4 fruit fly cellular contexts compared by ENCODE assay signal in genomic region chr2L:7580676-7581253, dm6.
TF ChIP-seq lines count a peak whose summit lies in the region.

No protein-coding gene starts in this region.

- TF ChIP-seq CTCF in whole organism, embryonic (GFP tag; optimal IDR thresholded peaks at IDR 0.05; lab: Kevin White, UChicago), result no peak

TF ChIP-seq in whole organism, adult, 20 proteins besides CTCF, POLR2A, EP300 and RAD21:
- peak; percentile 85 for TF ChIP-seq tj (GFP tag; optimal IDR thresholded peaks at IDR 0.05; lab: Kevin White, UChicago)
- no peak for TF ChIP-seq toe (GFP tag; optimal IDR thresholded peaks at IDR 0.05; lab: Kevin White, UChicago)
- TF ChIP-seq cic (GFP tag; optimal IDR thresholded peaks at IDR 0.05; lab: Kevin White, UChicago), result no peak
- peak; percentile 30 for TF ChIP-seq CG14711 (tag; optimal IDR thresholded peaks at IDR 0.05; lab: Kevin White, UChicago)

TF ChIP-seq in whole organism, embryonic, 481 proteins besides CTCF, POLR2A, EP300 and RAD21 (continues in another document):
- no peak for TF ChIP-seq toy (GFP tag; IDR thresholded peaks at IDR 0.05; lab: Robert Waterston, UW)
- TF ChIP-seq Dip3 (GFP tag; optimal IDR thresholded peaks at IDR 0.05; lab: Kevin White, UChicago), result no peak
- no peak for TF ChIP-seq CG13424 (tag; optimal IDR thresholded peaks at IDR 0.05; lab: Kevin White, UChicago)
- TF ChIP-seq CG42726 (GFP tag; IDR thresholded peaks at IDR 0.05; lab: Robert Waterston, UW; ENCODE audit: partially characterized antibody), result 0 out of 2 replicates have a peak, but pooled peaks have one; percentile 10
- no peak for TF ChIP-seq CG10267 (tag; optimal IDR thresholded peaks at IDR 0.05; lab: Kevin White, UChicago)
- peak; percentile 7 for TF ChIP-seq gem (tag; optimal IDR thresholded peaks at IDR 0.05; lab: Kevin White, UChicago)
- TF ChIP-seq CG1602 (GFP tag; optimal IDR thresholded peaks at IDR 0.05; lab: Kevin White, UChicago), result no peak
- TF ChIP-seq Bteb2 (GFP tag; optimal IDR thresholded peaks at IDR 0.05; lab: Kevin White, UChicago), result no peak
- TF ChIP-seq Chrac-16 (GFP tag; optimal IDR thresholded peaks at IDR 0.05; lab: Kevin White, UChicago), result no peak
- no peak for TF ChIP-seq CG4360 (GFP tag; IDR thresholded peaks at IDR 0.05; lab: Robert Waterston, UW)
- TF ChIP-seq jumu (GFP tag; optimal IDR thresholded peaks at IDR 0.05; lab: Kevin White, UChicago), result no peak
- no peak for TF ChIP-seq klu (GFP tag; IDR thresholded peaks at IDR 0.05; lab: Robert Waterston, UW)
- no peak for TF ChIP-seq Tbp (GFP tag; optimal IDR thresholded peaks at IDR 0.05; lab: Kevin White, UChicago)
- TF ChIP-seq Rfx (GFP tag; IDR thresholded peaks at IDR 0.05; lab: Robert Waterston, UW), result no peak
- 0 out of 2 replicates have a peak, but pooled peaks have one; percentile 15 for TF ChIP-seq crol (GFP tag; IDR thresholded peaks at IDR 0.05; lab: Robert Waterston, UW)
- no peak for TF ChIP-seq CG15479 (GFP tag; optimal IDR thresholded peaks at IDR 0.05; lab: Kevin White, UChicago)
- TF ChIP-seq Ets97D (GFP tag; optimal IDR thresholded peaks at IDR 0.05; lab: Kevin White, UChicago), result no peak
- no peak for TF ChIP-seq CG34224 (GFP tag; IDR thresholded peaks at IDR 0.05; lab: Robert Waterston, UW; ENCODE audit: partially characterized antibody)
- no peak for TF ChIP-seq Med (GFP tag; lab: Kevin White, UChicago)
- TF ChIP-seq Drgx (GFP tag; IDR thresholded peaks at IDR 0.05; lab: Robert Waterston, UW), result peak; percentile 29
- TF ChIP-seq amos (GFP tag; IDR thresholded peaks at IDR 0.05; lab: Robert Waterston, UW; ENCODE audit: partially characterized antibody), result no peak
- TF ChIP-seq peb (GFP tag; IDR thresholded peaks at IDR 0.05; lab: Robert Waterston, UW), result no peak
- no peak for TF ChIP-seq CG14667 (GFP tag; IDR thresholded peaks at IDR 0.05; lab: Robert Waterston, UW)
- TF ChIP-seq CG17359 (tag; optimal IDR thresholded peaks at IDR 0.05; lab: Kevin White, UChicago), result no peak
- TF ChIP-seq luna (GFP tag; optimal IDR thresholded peaks at IDR 0.05; lab: Kevin White, UChicago), result no peak
- no peak for TF ChIP-seq aop (GFP tag; IDR thresholded peaks at IDR 0.05; lab: Robert Waterston, UW)
- no peak for TF ChIP-seq exex (tag; optimal IDR thresholded peaks at IDR 0.05; lab: Kevin White, UChicago)
- TF ChIP-seq Dfd (GFP tag; optimal IDR thresholded peaks at IDR 0.05; lab: Kevin White, UChicago), result no peak
- no peak for TF ChIP-seq pan (optimal IDR thresholded peaks at IDR 0.05; lab: Kevin White, UChicago)
- no peak for TF ChIP-seq pan (GFP tag; optimal IDR thresholded peaks at IDR 0.05 in 1 of 2, IDR thresholded peaks at IDR 0.05 in 1 of 2)

TF ChIP-seq in whole organism, prepupa, 60 proteins besides CTCF, POLR2A, EP300 and RAD21:
- TF ChIP-seq Eip78C (GFP tag; lab: Kevin White, UChicago), result peak; percentile 56
- TF ChIP-seq Hr38 (GFP tag; optimal IDR thresholded peaks at IDR 0.05; lab: Kevin White, UChicago), result no peak
- peak; percentile 51 for TF ChIP-seq CG15336 (GFP tag; IDR thresholded peaks at IDR 0.05; lab: Robert Waterston, UW)
- TF ChIP-seq Ets96B (tag; optimal IDR thresholded peaks at IDR 0.05; lab: Kevin White, UChicago), result peak; percentile 37
- TF ChIP-seq pdm3 (GFP tag; optimal IDR thresholded peaks at IDR 0.05; lab: Kevin White, UChicago), result no peak
- peak; percentile 1 for TF ChIP-seq CG6276 (GFP tag; optimal IDR thresholded peaks at IDR 0.05; lab: Kevin White, UChicago)
- peak; percentile 18 for TF ChIP-seq achi (GFP tag; optimal IDR thresholded peaks at IDR 0.05; lab: Kevin White, UChicago)
- TF ChIP-seq ss (GFP tag; optimal IDR thresholded peaks at IDR 0.05; lab: Kevin White, UChicago), result peak in 1 of 2 experiments; percentile 42
- peak; percentile 4 for TF ChIP-seq CG3032 (tag; optimal IDR thresholded peaks at IDR 0.05; lab: Kevin White, UChicago)
- 0 out of 3 replicates have a peak, but pooled peaks have one; percentile 27 for TF ChIP-seq eg (GFP tag; IDR thresholded peaks at IDR 0.05; lab: Robert Waterston, UW)
- TF ChIP-seq svp (GFP tag; lab: Kevin White, UChicago), result peak; percentile 45
- no peak for TF ChIP-seq Hr4 (GFP tag; optimal IDR thresholded peaks at IDR 0.05; lab: Kevin White, UChicago)
- TF ChIP-seq Gug (GFP tag; IDR thresholded peaks at IDR 0.05; lab: Robert Waterston, UW), result peak; percentile 34; the same call in 1 of the 2 replicates
- no peak for TF ChIP-seq CG8319 (GFP tag; optimal IDR thresholded peaks at IDR 0.05; lab: Kevin White, UChicago)
- no peak for TF ChIP-seq CG10631 (GFP tag; optimal IDR thresholded peaks at IDR 0.05; lab: Kevin White, UChicago)

TF ChIP-seq in whole organism, pupa, 21 proteins besides CTCF, POLR2A, EP300 and RAD21:
- TF ChIP-seq CG15710 (tag; optimal IDR thresholded peaks at IDR 0.05; lab: Kevin White, UChicago) (peak; percentile 11), CG4496 (GFP tag; IDR thresholded peaks at IDR 0.05; lab: Robert Waterston, UW) (peak; percentile 65; the same call in 2 of the 3 replicates), Pif1A (GFP tag; optimal IDR thresholded peaks at IDR 0.05; lab: Kevin White, UChicago) (no peak), Snoo (tag; optimal IDR thresholded peaks at IDR 0.05; lab: Kevin White, UChicago) (no peak), CG10348 (GFP tag; IDR thresholded peaks at IDR 0.05; lab: Robert Waterston, UW) (no peak), EcR (GFP tag; optimal IDR thresholded peaks at IDR 0.05; lab: Kevin White, UChicago) (no peak), CG14655 (GFP tag; optimal IDR thresholded peaks at IDR 0.05; lab: Kevin White, UChicago) (peak; percentile 31), CG13204 (GFP tag; optimal IDR thresholded peaks at IDR 0.05; lab: Kevin White, UChicago) (no peak), CG17806 (tag; optimal IDR thresholded peaks at IDR 0.05; lab: Kevin White, UChicago) (peak; percentile 24), CG8159 (tag; optimal IDR thresholded peaks at IDR 0.05; lab: Kevin White, UChicago) (peak; percentile 44), D1 (tag; optimal IDR thresholded peaks at IDR 0.05; lab: Kevin White, UChicago) (no peak), CG8301 (tag; optimal IDR thresholded peaks at IDR 0.05; lab: Kevin White, UChicago) (peak; percentile 31), rn (GFP tag; IDR thresholded peaks at IDR 0.05; lab: Robert Waterston, UW) (no peak), CG34367 (tag; optimal IDR thresholded peaks at IDR 0.05; lab: Kevin White, UChicago) (peak; percentile 0), CG32121 (GFP tag; IDR thresholded peaks at IDR 0.05; lab: Robert Waterston, UW) (peak; percentile 42; the same call in 1 of the 2 replicates), CG9948 (tag; optimal IDR thresholded peaks at IDR 0.05; lab: Kevin White, UChicago) (peak; percentile 29), gl (tag; optimal IDR thresholded peaks at IDR 0.05; lab: Kevin White, UChicago) (no peak)
